Worm (Caenorhabditis elegans) whole organism, L4 larva: ENCODE measurements around the gene add-1.

ENCODE experiments used
- F26F4.8 ChIP-seq: fragments of 200-800 bp; sonication (Bioruptor generic); conservative IDR thresholded peaks from 2 replicates; pipeline ENCODE4 v1.3.6; 2022; ENCODE audit warnings: missing genetic modification characterization, missing compliant biosample characterization
- F44E2.7 ChIP-seq: fragments of 200-800 bp; sonication (Bioruptor generic); IDR thresholded peaks from 2 replicates; pipeline ENCODE4 v2.1.2; 2022; ENCODE audit warnings: missing genetic modification characterization, missing compliant biosample characterization
- R02D3.7 ChIP-seq: fragments of 150-350 bp; sonication (generic microtip); optimal IDR thresholded peaks from 3 replicates; lab custom pipeline; 2014; ENCODE audit warnings: missing biosample characterization, missing genetic modification characterization
- Y105C5A.15 ChIP-seq: fragments of 200-800 bp; sonication (Bioruptor generic); IDR thresholded peaks from 2 replicates; pipeline ENCODE4 v1.3.6; 2022; ENCODE audit warnings: missing genetic modification characterization, missing compliant biosample characterization
- Y75B8A.6 ChIP-seq: fragments of 200-800 bp; sonication (Bioruptor generic); IDR thresholded peaks from 2 replicates; pipeline ENCODE4 v1.3.6; 2022; ENCODE audit warnings: missing genetic modification reagents, missing genetic modification characterization, missing compliant biosample characterization
- ZK337.2 ChIP-seq: fragments of 200-800 bp; sonication (Bioruptor generic); IDR thresholded peaks from 2 replicates; pipeline ENCODE4 v1.3.6; 2022; ENCODE audit warnings: missing genetic modification reagents, missing genetic modification characterization, missing compliant biosample characterization
- aha-1 ChIP-seq: fragments of 150-350 bp; peaks from one replicate; lab custom pipeline; 2014; ENCODE audit warnings: missing biosample characterization, missing genetic modification characterization
- aly-2 ChIP-seq: sonication (generic microtip); optimal IDR thresholded peaks from 2 replicates; lab custom pipeline; 2018; ENCODE audit warnings: missing biosample characterization, missing genetic modification characterization
- ceh-82 ChIP-seq: sonication (generic microtip); optimal IDR thresholded peaks from 2 replicates; lab custom pipeline; 2017; ENCODE audit warnings: missing biosample characterization, missing genetic modification characterization
- ces-1 ChIP-seq: fragments of 150-350 bp; sonication (generic microtip); optimal IDR thresholded peaks from 4 replicates; lab custom pipeline; 2014; ENCODE audit warnings: missing biosample characterization, missing genetic modification reagents, missing genetic modification characterization
- cey-2 ChIP-seq: sonication (generic microtip); optimal IDR thresholded peaks from 3 replicates; lab custom pipeline; 2017; ENCODE audit warnings: missing genetic modification characterization, mild to moderate bottlenecking, missing compliant biosample characterization, antibody characterized with exemption, borderline replicate concordance; ENCODE audit not compliant: insufficient read depth
- ctbp-1 ChIP-seq: fragments of 200-800 bp; sonication (Bioruptor generic); IDR thresholded peaks from 2 replicates; pipeline ENCODE4 v1.3.6; 2022; ENCODE audit warnings: missing genetic modification reagents, missing genetic modification characterization, missing compliant biosample characterization
- daf-12 ChIP-seq: fragments of 150-350 bp; optimal IDR thresholded peaks from 2 replicates; lab custom pipeline; 2014; ENCODE audit warnings: missing biosample characterization, missing genetic modification reagents, missing genetic modification characterization
- daf-8 ChIP-seq: fragments of 200-800 bp; sonication (Bioruptor generic); IDR thresholded peaks from 2 replicates; pipeline ENCODE4 v1.3.6; 2022; ENCODE audit warnings: missing genetic modification characterization, missing compliant biosample characterization
- duxl-1 ChIP-seq: sonication (generic microtip); optimal IDR thresholded peaks from 2 replicates; lab custom pipeline; 2016; ENCODE audit warnings: mild to moderate bottlenecking, missing genetic modification characterization, moderate library complexity, missing compliant biosample characterization; ENCODE audit not compliant: poor library complexity
- egl-27 ChIP-seq: sonication (generic microtip); optimal IDR thresholded peaks from 3 replicates; lab custom pipeline; 2017; ENCODE audit warnings: missing biosample characterization, missing genetic modification reagents, missing genetic modification characterization
- gei-8 ChIP-seq: fragments of 200-800 bp; sonication (Bioruptor generic); optimal IDR thresholded peaks from 2 replicates; lab custom pipeline; 2018; ENCODE audit warnings: mild to moderate bottlenecking, missing genetic modification characterization, missing compliant biosample characterization
- hlh-30 ChIP-seq: sonication (generic microtip); optimal IDR thresholded peaks from 2 replicates; lab custom pipeline; 2017; ENCODE audit warnings: antibody characterized with exemption, mild to moderate bottlenecking, missing genetic modification characterization, missing compliant biosample characterization; ENCODE audit not compliant: insufficient read depth
- lin-13 ChIP-seq: fragments of 150-350 bp; optimal IDR thresholded peaks from 2 replicates; lab custom pipeline; 2014; ENCODE audit warnings: missing biosample characterization, missing genetic modification reagents, missing genetic modification characterization
- mdl-1 ChIP-seq, 2 experiments: fragments of 150-350 bp in 1 of 2; sonication (generic microtip) in 1 of 2; optimal IDR thresholded peaks; 2 replicates each; lab custom pipeline; 2014 to 2017; ENCODE audit warnings: missing biosample characterization in 2 of 2, missing genetic modification characterization in 2 of 2
- mdt-29 ChIP-seq: fragments of 200-800 bp; sonication (Bioruptor generic); IDR thresholded peaks from 2 replicates; pipeline ENCODE4 v1.3.6; 2022; ENCODE audit warnings: missing genetic modification reagents, missing genetic modification characterization, missing compliant biosample characterization
- mep-1 ChIP-seq: fragments of 150-350 bp; sonication (generic microtip); optimal IDR thresholded peaks from 3 replicates; lab custom pipeline; 2014; ENCODE audit warnings: missing biosample characterization, missing genetic modification characterization
- mxl-2 ChIP-seq: fragments of 200-800 bp; sonication (Bioruptor generic); conservative IDR thresholded peaks from 2 replicates; pipeline ENCODE4 v1.3.6; 2022; ENCODE audit warnings: missing genetic modification reagents, missing genetic modification characterization, missing compliant biosample characterization
- nhr-102 ChIP-seq: sonication (generic microtip); optimal IDR thresholded peaks from 2 replicates; lab custom pipeline; 2016; ENCODE audit warnings: mild to moderate bottlenecking, missing genetic modification characterization, moderate library complexity, missing compliant biosample characterization
- nhr-11 ChIP-seq: fragments of 150-350 bp; optimal IDR thresholded peaks from 2 replicates; lab custom pipeline; 2014; ENCODE audit warnings: missing biosample characterization, missing genetic modification characterization
- nhr-111 ChIP-seq: fragments of 200-800 bp; sonication (Bioruptor generic); optimal IDR thresholded peaks from 2 replicates; lab custom pipeline; 2018; ENCODE audit warnings: mild to moderate bottlenecking, missing genetic modification characterization, missing compliant biosample characterization
- nhr-25 ChIP-seq: sonication (generic microtip); optimal IDR thresholded peaks from 2 replicates; lab custom pipeline; 2017; ENCODE audit warnings: missing genetic modification characterization, mild to moderate bottlenecking, missing compliant biosample characterization, antibody characterized with exemption, moderate library complexity, borderline replicate concordance; ENCODE audit not compliant: insufficient read depth
- nhr-76 ChIP-seq: fragments of 150-350 bp; optimal IDR thresholded peaks from 2 replicates; lab custom pipeline; 2014; ENCODE audit warnings: missing biosample characterization, missing genetic modification characterization
- php-3 ChIP-seq: fragments of 200-800 bp; sonication (Bioruptor generic); IDR thresholded peaks from 2 replicates; pipeline ENCODE4 v1.3.6; 2022; ENCODE audit warnings: missing genetic modification reagents, missing genetic modification characterization, missing compliant biosample characterization
- pqm-1 ChIP-seq: sonication (generic microtip); optimal IDR thresholded peaks from 2 replicates; lab custom pipeline; 2017; ENCODE audit warnings: missing biosample characterization, missing genetic modification characterization
- rbr-2 ChIP-seq: sonication (generic microtip); optimal IDR thresholded peaks from 2 replicates; lab custom pipeline; 2016; ENCODE audit warnings: missing genotype, missing genetic modification characterization, missing compliant biosample characterization
- snpc-1.2 ChIP-seq: fragments of 200-800 bp; sonication (Bioruptor generic); IDR thresholded peaks from 2 replicates; pipeline ENCODE4 v1.3.6; 2022; ENCODE audit warnings: missing genetic modification reagents, missing genetic modification characterization, missing compliant biosample characterization
- spr-1 ChIP-seq: sonication (generic microtip); optimal IDR thresholded peaks from 2 replicates; lab custom pipeline; 2016; ENCODE audit warnings: mild to moderate bottlenecking, missing genetic modification characterization, missing compliant biosample characterization
- spr-3 ChIP-seq: fragments of 200-800 bp; sonication (Bioruptor generic); optimal IDR thresholded peaks from 2 replicates; lab custom pipeline; 2018; ENCODE audit warnings: mild to moderate bottlenecking, missing genetic modification characterization, missing compliant biosample characterization
- tag-97 ChIP-seq: fragments of 200-800 bp; sonication (Bioruptor generic); IDR thresholded peaks from 2 replicates; pipeline ENCODE4 v1.3.6; 2022; ENCODE audit warnings: missing genetic modification characterization, missing compliant biosample characterization
- tra-1 ChIP-seq: fragments of 200-800 bp; sonication (Bioruptor generic); IDR thresholded peaks from 2 replicates; pipeline ENCODE4 v1.3.6; 2022; ENCODE audit warnings: missing genetic modification reagents, missing genetic modification characterization, missing compliant biosample characterization
- unc-130 ChIP-seq: sonication (generic microtip); optimal IDR thresholded peaks from 2 replicates; lab custom pipeline; 2016; ENCODE audit warnings: missing genetic modification reagents, missing genetic modification characterization, missing compliant biosample characterization
- unc-39 ChIP-seq: sonication (generic microtip); optimal IDR thresholded peaks from 2 replicates; lab custom pipeline; 2017; ENCODE audit warnings: missing biosample characterization, missing genetic modification characterization
- unc-62 ChIP-seq, 3 experiments: fragments of 150-350 bp in 1 of 3; sonication (generic microtip); optimal IDR thresholded peaks in 2 of 3; peaks in 1 of 3; 1 replicate in 1 of 3; 2 replicates in 2 of 3; lab custom pipeline; 2014 to 2017; ENCODE audit warnings: missing biosample characterization in 3 of 3, missing genetic modification characterization in 3 of 3, missing genetic modification reagents in 3 of 3, missing genotype in 1 of 3
- vab-7 ChIP-seq: fragments of 200-800 bp; sonication (Bioruptor generic); IDR thresholded peaks from 2 replicates; pipeline ENCODE4 v1.3.6; 2022; ENCODE audit warnings: missing genetic modification reagents, missing genetic modification characterization, missing compliant biosample characterization
- zfp-2 ChIP-seq: sonication (generic microtip); optimal IDR thresholded peaks from 2 replicates; lab custom pipeline; 2016; ENCODE audit warnings: mild to moderate bottlenecking, missing genetic modification characterization, missing compliant biosample characterization
- zfp-3 ChIP-seq: fragments of 200-800 bp; sonication (Bioruptor generic); conservative IDR thresholded peaks from 2 replicates; pipeline ENCODE4 v1.3.6; 2022; ENCODE audit warnings: missing genetic modification reagents, missing genetic modification characterization, missing compliant biosample characterization
- ztf-7 ChIP-seq: fragments of 150-350 bp; optimal IDR thresholded peaks from 2 replicates; lab custom pipeline; 2014; ENCODE audit warnings: missing biosample characterization, missing genetic modification characterization

add-1 gene

DNA sequence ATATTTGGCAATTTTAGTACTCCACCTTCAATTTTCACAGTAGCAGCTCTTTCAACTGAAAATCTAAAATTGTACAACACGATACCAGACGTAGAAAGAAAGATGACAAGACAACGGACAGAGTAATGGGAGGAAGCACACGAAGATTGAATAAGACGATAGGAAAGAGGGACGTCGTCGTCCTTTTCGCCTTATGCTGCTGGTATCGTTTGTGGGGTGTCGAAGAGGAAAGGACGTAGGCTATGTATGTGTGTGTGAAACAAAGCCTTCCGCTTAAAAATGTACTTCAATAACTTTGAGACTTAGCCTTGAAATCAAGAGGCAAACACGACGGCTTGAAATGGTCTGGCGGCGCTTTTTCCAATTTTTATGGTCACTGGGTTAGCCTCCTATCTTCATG lies 12.9 kb upstream of the add-1 start:
- TF ChIP-seq vab-7 (GFP tag; lab: Robert Waterston, UW), result no peak
- no peak for TF ChIP-seq egl-27 (tag; lab: Kevin White, UChicago)
- TF ChIP-seq mep-1 (tag; lab: Kevin White, UChicago), result peak; percentile 18
- no peak for TF ChIP-seq nhr-111 (GFP tag; lab: Kevin White, UChicago)
- no peak for TF ChIP-seq Y105C5A.15
- no peak for TF ChIP-seq ztf-7
- TF ChIP-seq rbr-2 (tag; lab: Kevin White, UChicago), result no peak
- TF ChIP-seq nhr-76 (tag; lab: Kevin White, UChicago), result no peak
- TF ChIP-seq hlh-30 (tag; lab: Kevin White, UChicago), result peak; percentile 12
- TF ChIP-seq mxl-2 (GFP tag; lab: Robert Waterston, UW), result no peak
- no peak for TF ChIP-seq ctbp-1 (GFP tag; lab: Robert Waterston, UW)
- TF ChIP-seq ceh-82 (tag; lab: Kevin White, UChicago), result no peak
- TF ChIP-seq nhr-102 (tag; lab: Kevin White, UChicago), result no peak
- TF ChIP-seq cey-2, result no peak
- TF ChIP-seq Y75B8A.6 (GFP tag; lab: Robert Waterston, UW), result no peak
- TF ChIP-seq R02D3.7, result no peak
- TF ChIP-seq nhr-25 (tag; lab: Kevin White, UChicago), result no peak
- TF ChIP-seq unc-62 (GFP tag; optimal IDR thresholded peaks at IDR 0.05 in 1 of 2; lab: Kevin White, UChicago), result peak in 1 of 2 experiments; percentile 95
- no peak for TF ChIP-seq unc-62 (tag; optimal IDR thresholded peaks at IDR 0.05; lab: Kevin White, UChicago)
- no peak for TF ChIP-seq daf-12
- TF ChIP-seq pqm-1 (tag; lab: Kevin White, UChicago), result no peak
- TF ChIP-seq aly-2 (tag; lab: Kevin White, UChicago), result no peak
- TF ChIP-seq mdl-1 (tag; optimal IDR thresholded peaks at IDR 0.05; lab: Kevin White, UChicago), result no peak

DNA sequence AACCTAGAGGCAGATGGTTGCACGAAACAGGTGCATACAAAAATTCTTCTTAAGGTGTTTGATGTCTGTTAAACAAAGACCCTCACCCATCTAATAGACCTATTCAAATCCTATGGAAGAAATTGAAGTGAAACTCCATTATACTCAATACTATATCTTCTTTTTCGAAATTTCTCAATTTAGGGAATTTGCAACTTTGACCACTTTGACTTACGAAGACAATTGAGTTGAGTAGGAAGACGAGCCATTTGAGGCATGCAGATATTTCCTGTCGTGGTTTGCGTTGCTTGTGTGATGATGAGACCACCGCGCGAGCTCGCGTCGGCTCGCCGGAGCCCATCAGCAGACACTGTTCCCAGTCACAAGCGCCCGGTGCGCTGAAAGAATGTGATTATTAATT lies 10.8 kb upstream of the add-1 start:
- TF ChIP-seq tra-1 (GFP tag; lab: Robert Waterston, UW), result no peak
- no peak for TF ChIP-seq unc-130 (GFP tag; lab: Kevin White, UChicago)
- no peak for TF ChIP-seq Y75B8A.6 (GFP tag; lab: Robert Waterston, UW)
- no peak for TF ChIP-seq hlh-30 (tag; lab: Kevin White, UChicago)
- TF ChIP-seq vab-7 (GFP tag; lab: Robert Waterston, UW), result no peak
- TF ChIP-seq ZK337.2 (GFP tag; lab: Robert Waterston, UW), result no peak
- no peak for TF ChIP-seq unc-39 (tag; lab: Kevin White, UChicago)
- TF ChIP-seq ces-1 (GFP tag; lab: Kevin White, UChicago), result no peak
- TF ChIP-seq daf-8 (GFP tag; lab: Robert Waterston, UW), result no peak
- TF ChIP-seq mdt-29, result no peak
- TF ChIP-seq F26F4.8 (GFP tag; lab: Robert Waterston, UW), result no peak
- TF ChIP-seq lin-13 (GFP tag; lab: Kevin White, UChicago), result no peak
- TF ChIP-seq mep-1 (tag; lab: Kevin White, UChicago), result no peak
- no peak for TF ChIP-seq tag-97 (GFP tag; lab: Robert Waterston, UW)
- no peak for TF ChIP-seq php-3 (GFP tag; lab: Robert Waterston, UW)
- no peak for TF ChIP-seq aha-1

DNA sequence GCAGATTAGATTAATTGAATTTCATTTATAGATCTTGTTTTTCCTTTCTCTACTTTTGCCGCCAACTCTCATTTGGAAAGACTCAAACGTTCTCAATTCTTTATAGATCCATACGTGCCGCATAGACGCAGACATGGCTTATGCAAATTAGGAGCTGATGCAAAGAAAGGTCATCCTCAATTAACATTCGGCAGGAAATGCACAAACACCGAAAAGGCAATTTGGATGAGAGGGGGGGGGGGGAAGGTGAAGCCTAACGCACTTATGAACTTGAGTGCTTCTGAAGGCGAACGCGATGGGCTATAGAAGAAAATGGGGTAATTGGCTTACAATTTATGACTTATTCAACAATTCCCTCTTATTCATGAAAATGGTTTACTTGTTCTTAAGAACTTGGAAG lies 9.8 kb upstream of the add-1 start:
- no peak for TF ChIP-seq gei-8 (GFP tag; lab: Kevin White, UChicago)
- no peak for TF ChIP-seq nhr-11 (tag; lab: Kevin White, UChicago)
- TF ChIP-seq zfp-3 (GFP tag; lab: Robert Waterston, UW), result no peak
- TF ChIP-seq mdt-29, result no peak
- no peak for TF ChIP-seq duxl-1
- no peak for TF ChIP-seq nhr-111 (GFP tag; lab: Kevin White, UChicago)
- TF ChIP-seq F44E2.7 (GFP tag; lab: Robert Waterston, UW), result no peak
- no peak for TF ChIP-seq tag-97 (GFP tag; lab: Robert Waterston, UW)
- no peak for TF ChIP-seq daf-12
- no peak for TF ChIP-seq nhr-102 (tag; lab: Kevin White, UChicago)
- no peak for TF ChIP-seq snpc-1.2
- TF ChIP-seq ceh-82 (tag; lab: Kevin White, UChicago), result no peak
- TF ChIP-seq unc-130 (GFP tag; lab: Kevin White, UChicago), result no peak
- TF ChIP-seq zfp-2 (tag; lab: Kevin White, UChicago), result no peak
- TF ChIP-seq spr-1 (tag; lab: Kevin White, UChicago), result no peak
- TF ChIP-seq php-3 (GFP tag; lab: Robert Waterston, UW), result no peak
- TF ChIP-seq spr-3 (GFP tag; lab: Kevin White, UChicago), result no peak
- no peak for TF ChIP-seq ctbp-1 (GFP tag; lab: Robert Waterston, UW)
- TF ChIP-seq nhr-76 (tag; lab: Kevin White, UChicago), result no peak
- TF ChIP-seq, all 104 proteins: peak for 0
